Fruit fly (Drosophila melanogaster) whole organism, embryonic: ENCODE measurements around the gene CG33158.

Experiments used
- Aef1 ChIP-seq: fragments of 200-800 bp; sonication (Bioruptor generic); IDR thresholded peaks from 3 replicates; pipeline ENCODE4 v1.3.6; 2022; ENCODE audit warnings: missing biosample characterization, missing genetic modification characterization
- Awh ChIP-seq: fragments of 200-800 bp; sonication (Bioruptor generic); IDR thresholded peaks from 2 replicates; pipeline ENCODE4, ENCODE4 v1.3.6; 2022; ENCODE audit warnings: missing biosample characterization, missing genetic modification characterization
- BtbVII ChIP-seq: fragments of 200-800 bp; sonication (Bioruptor generic); optimal IDR thresholded peaks from 3 replicates; lab custom pipeline; 2017; ENCODE audit warnings: missing biosample characterization, mild to moderate bottlenecking, missing genetic modification characterization
- C15 ChIP-seq: fragments of 200-800 bp; sonication (Bioruptor generic); IDR thresholded peaks from 3 replicates; pipeline ENCODE4 v1.3.6; 2022; ENCODE audit warnings: missing biosample characterization, missing genetic modification characterization
- CG10431 ChIP-seq: fragments of 200-800 bp; sonication (Bioruptor generic); optimal IDR thresholded peaks from 3 replicates; lab custom pipeline; 2018; ENCODE audit warnings: missing biosample characterization, mild to moderate bottlenecking, missing genetic modification characterization
- CG11695 ChIP-seq: fragments of 200-800 bp; sonication (Bioruptor generic); IDR thresholded peaks from 3 replicates; pipeline ENCODE4 v1.3.6; 2022; ENCODE audit warnings: missing biosample characterization, missing genetic modification characterization
- CG11723 ChIP-seq: fragments of 200-800 bp; sonication (Bioruptor generic); optimal IDR thresholded peaks from 2 replicates; lab custom pipeline; 2017; ENCODE audit warnings: missing biosample characterization, mild to moderate bottlenecking, missing genetic modification characterization
- CG12391 ChIP-seq: fragments of 200-800 bp; sonication (Bioruptor generic); optimal IDR thresholded peaks from 3 replicates; lab custom pipeline; 2018; ENCODE audit warnings: missing biosample characterization, mild to moderate bottlenecking, missing genetic modification characterization, moderate library complexity
- CG12942 ChIP-seq: fragments of 200-800 bp; sonication (Bioruptor generic); optimal IDR thresholded peaks from 3 replicates; lab custom pipeline; 2016; ENCODE audit warnings: missing biosample characterization, missing genetic modification characterization
- CG14050 ChIP-seq: fragments of 200-800 bp; sonication (Bioruptor generic); IDR thresholded peaks from 3 replicates; pipeline ENCODE4 v1.3.6; 2022; ENCODE audit warnings: missing biosample characterization, missing genetic modification characterization
- CG16779 ChIP-seq: fragments of 200-800 bp; sonication (Bioruptor generic); IDR thresholded peaks from 2 replicates; pipeline ENCODE4 v1.3.6; 2022; ENCODE audit warnings: missing biosample characterization, missing genetic modification characterization
- CG16813 ChIP-seq: fragments of 200-800 bp; sonication (Bioruptor generic); IDR thresholded peaks from 3 replicates; pipeline ENCODE4 v1.3.6; 2022; ENCODE audit warnings: missing biosample characterization, missing genetic modification characterization; ENCODE audit not compliant: partially characterized antibody
- CG17186 ChIP-seq: fragments of 200-800 bp; sonication (Bioruptor generic); optimal IDR thresholded peaks from 3 replicates; lab custom pipeline; 2017; ENCODE audit warnings: missing biosample characterization, missing genetic modification reagents, missing genetic modification characterization
- CG17328 ChIP-seq: fragments of 200-800 bp; sonication (Bioruptor generic); IDR thresholded peaks from 2 replicates; pipeline ENCODE4 v1.3.6; 2022; ENCODE audit warnings: missing biosample characterization, missing genetic modification characterization
- CG17829 ChIP-seq: fragments of 200-800 bp; optimal IDR thresholded peaks from 2 replicates; lab custom pipeline; 2019; ENCODE audit warnings: missing biosample characterization, mild to moderate bottlenecking, missing genetic modification characterization, moderate library complexity
- CG17912 ChIP-seq: fragments of 200-800 bp; sonication (Bioruptor generic); optimal IDR thresholded peaks from 2 replicates; lab custom pipeline; 2018; ENCODE audit warnings: missing biosample characterization, mild to moderate bottlenecking, missing genetic modification characterization
- CG2712 ChIP-seq: fragments of 200-800 bp; optimal IDR thresholded peaks from 3 replicates; lab custom pipeline; 2019; ENCODE audit warnings: missing biosample characterization, mild to moderate bottlenecking, missing genetic modification characterization, moderate library complexity
- CG32767 ChIP-seq: fragments of 200-800 bp; sonication (Bioruptor generic); IDR thresholded peaks from 2 replicates; pipeline ENCODE4 v1.3.6; 2022; ENCODE audit warnings: missing biosample characterization, missing genetic modification characterization
- CG4424 ChIP-seq: fragments of 200-800 bp; sonication (Bioruptor generic); optimal IDR thresholded peaks from 3 replicates; lab custom pipeline; 2016; ENCODE audit warnings: missing biosample characterization, missing genetic modification characterization
- CG6254 ChIP-seq: fragments of 200-800 bp; sonication (Bioruptor generic); optimal IDR thresholded peaks from 3 replicates; lab custom pipeline; 2017; ENCODE audit warnings: mild to moderate bottlenecking, missing biosample characterization, missing genetic modification reagents, missing genetic modification characterization
- CG7963 ChIP-seq: fragments of 200-800 bp; sonication (Bioruptor generic); IDR thresholded peaks from 3 replicates; pipeline ENCODE4 v1.3.6; 2022; ENCODE audit warnings: missing biosample characterization, missing genetic modification characterization; ENCODE audit not compliant: partially characterized antibody
- CG9727 ChIP-seq: fragments of 200-800 bp; sonication (Bioruptor generic); optimal IDR thresholded peaks from 3 replicates; lab custom pipeline; 2017; ENCODE audit warnings: missing biosample characterization, mild to moderate bottlenecking, missing genetic modification characterization
- D19A ChIP-seq: fragments of 200-800 bp; optimal IDR thresholded peaks from 3 replicates; lab custom pipeline; 2019; ENCODE audit warnings: missing biosample characterization, mild to moderate bottlenecking, missing genetic modification characterization, moderate library complexity
- Dbx ChIP-seq: fragments of 200-800 bp; sonication (Bioruptor generic); IDR thresholded peaks from 3 replicates; pipeline ENCODE4 v1.3.6; 2022; ENCODE audit warnings: missing biosample characterization, missing genetic modification characterization
- E2f1 ChIP-seq: fragments of 200-800 bp; sonication (Bioruptor generic); IDR thresholded peaks from 2 replicates; pipeline ENCODE4 v1.3.6; 2022; ENCODE audit warnings: missing biosample characterization, missing genetic modification characterization
- GATAe ChIP-seq: fragments of 200-800 bp; sonication (Bioruptor generic); conservative IDR thresholded peaks from 2 replicates; pipeline ENCODE4 v1.3.6; 2022; ENCODE audit warnings: missing biosample characterization, missing genetic modification characterization
- MTF-1 ChIP-seq: fragments of 200-800 bp; sonication (Bioruptor generic); optimal IDR thresholded peaks from 2 replicates; lab custom pipeline; 2018; ENCODE audit warnings: missing biosample characterization, mild to moderate bottlenecking, missing genetic modification characterization, borderline replicate concordance
- Nf-YB ChIP-seq: fragments of 200-800 bp; sonication (Bioruptor generic); optimal IDR thresholded peaks from 3 replicates; lab custom pipeline; 2019; ENCODE audit warnings: missing biosample characterization, mild to moderate bottlenecking, missing genetic modification characterization, moderate library complexity
- Side ChIP-seq: fragments of 200-800 bp; sonication (Bioruptor generic); optimal IDR thresholded peaks from 2 replicates; lab custom pipeline; 2016; ENCODE audit warnings: missing biosample characterization, missing genetic modification characterization
- Sox100B ChIP-seq: fragments of 200-800 bp; sonication (Bioruptor generic); optimal IDR thresholded peaks from 3 replicates; lab custom pipeline; 2018; ENCODE audit warnings: missing biosample characterization, mild to moderate bottlenecking, missing genetic modification characterization
- Sox102F ChIP-seq: fragments of 200-800 bp; sonication (Bioruptor generic); optimal IDR thresholded peaks from 2 replicates; lab custom pipeline; 2018; ENCODE audit warnings: missing biosample characterization, mild to moderate bottlenecking, missing genetic modification characterization, moderate library complexity
- YL-1 ChIP-seq: fragments of 200-800 bp; sonication (Bioruptor generic); optimal IDR thresholded peaks from 3 replicates; lab custom pipeline; 2017; ENCODE audit warnings: missing biosample characterization, mild to moderate bottlenecking, missing genetic modification characterization
- abd-A ChIP-seq: fragments of 200-800 bp; sonication (Bioruptor generic); optimal IDR thresholded peaks from 3 replicates; lab custom pipeline; 2019; ENCODE audit warnings: missing biosample characterization, mild to moderate bottlenecking, missing genetic modification characterization, moderate library complexity
- az2 ChIP-seq: fragments of 200-800 bp; sonication (Bioruptor generic); optimal IDR thresholded peaks from 3 replicates; lab custom pipeline; 2016; ENCODE audit warnings: missing biosample characterization, missing genetic modification characterization
- br ChIP-seq: fragments of >200 bp; optimal IDR thresholded peaks from 2 replicates; lab custom pipeline; 2017
- gce ChIP-seq: fragments of 200-800 bp; sonication (Bioruptor generic); IDR thresholded peaks from 3 replicates; pipeline ENCODE4 v1.3.6; 2022; ENCODE audit warnings: missing biosample characterization, missing genetic modification characterization
- gt ChIP-seq: fragments of 200-800 bp; sonication (Bioruptor generic); IDR thresholded peaks from 2 replicates; pipeline ENCODE4 v1.3.6; 2022; ENCODE audit warnings: missing biosample characterization, missing genetic modification characterization
- hb ChIP-seq: fragments of 200-800 bp; sonication (Bioruptor generic); IDR thresholded peaks from 3 replicates; pipeline ENCODE4 v1.3.6; 2022; ENCODE audit warnings: missing biosample characterization, missing genetic modification characterization; ENCODE audit not compliant: partially characterized antibody
- hkb ChIP-seq, 2 experiments: fragments of 200-800 bp in 1 of 2; fragments of >200 bp in 1 of 2; sonication (Bioruptor generic) in 1 of 2; IDR thresholded peaks in 1 of 2; optimal IDR thresholded peaks in 1 of 2; 2 replicates each; pipeline versions ENCODE4 v1.3.6 to Lab custom; 2017 to 2022; ENCODE audit warnings: missing biosample characterization in 1 of 2, missing genetic modification characterization in 1 of 2
- mirr ChIP-seq: fragments of 200-800 bp; sonication (Bioruptor generic); optimal IDR thresholded peaks from 3 replicates; lab custom pipeline; 2018; ENCODE audit warnings: missing biosample characterization, mild to moderate bottlenecking, missing genetic modification characterization
- p53 ChIP-seq: fragments of 200-800 bp; sonication (Bioruptor generic); optimal IDR thresholded peaks from 2 replicates; lab custom pipeline; 2016; ENCODE audit warnings: missing biosample characterization, missing genetic modification characterization
- prd ChIP-seq, 3 experiments: fragments of >200 bp in 2 of 3; fragments of 200-800 bp in 1 of 3; sonication (Bioruptor generic) in 1 of 3; optimal IDR thresholded peaks in 2 of 3; IDR thresholded peaks in 1 of 3; 2 replicates in 2 of 3; 3 replicates in 1 of 3; pipeline versions ENCODE4 v1.3.6 to Lab custom; 2017 to 2022; ENCODE audit warnings: missing biosample characterization in 1 of 3, missing genetic modification characterization in 1 of 3
- pum ChIP-seq: fragments of 200-800 bp; sonication (Bioruptor generic); optimal IDR thresholded peaks from 2 replicates; lab custom pipeline; 2016; ENCODE audit warnings: missing biosample characterization, missing genetic modification characterization
- rib ChIP-seq: fragments of 200-800 bp; sonication (Bioruptor generic); IDR thresholded peaks from 2 replicates; pipeline ENCODE4 v1.3.6; 2022; ENCODE audit warnings: missing biosample characterization, missing genetic modification characterization
- seq ChIP-seq: fragments of 200-800 bp; sonication (Bioruptor generic); IDR thresholded peaks from 2 replicates; pipeline ENCODE4 v1.3.6; 2022; ENCODE audit warnings: missing biosample characterization, missing genetic modification characterization
- slou ChIP-seq: fragments of 200-800 bp; sonication (Bioruptor generic); optimal IDR thresholded peaks from 3 replicates; lab custom pipeline; 2016; ENCODE audit warnings: missing biosample characterization, missing genetic modification characterization
- slp2 ChIP-seq: fragments of 200-800 bp; sonication (Bioruptor generic); optimal IDR thresholded peaks from 2 replicates; lab custom pipeline; 2016; ENCODE audit warnings: missing biosample characterization, missing genetic modification characterization
- sna ChIP-seq: fragments of 200-800 bp; sonication (Bioruptor generic); IDR thresholded peaks from 2 replicates; pipeline ENCODE4 v1.3.6; 2022; ENCODE audit warnings: missing biosample characterization, missing genetic modification characterization; ENCODE audit not compliant: partially characterized antibody
- tio ChIP-seq: fragments of 200-800 bp; sonication (Bioruptor generic); optimal IDR thresholded peaks from 2 replicates; lab custom pipeline; 2017; ENCODE audit warnings: missing biosample characterization, missing genetic modification characterization, inconsistent platforms
- zen ChIP-seq: fragments of 200-800 bp; sonication (Bioruptor generic); optimal IDR thresholded peaks from 3 replicates; lab custom pipeline; 2018; ENCODE audit warnings: missing biosample characterization, mild to moderate bottlenecking, missing genetic modification characterization, moderate library complexity

CG33158 gene

DNA sequence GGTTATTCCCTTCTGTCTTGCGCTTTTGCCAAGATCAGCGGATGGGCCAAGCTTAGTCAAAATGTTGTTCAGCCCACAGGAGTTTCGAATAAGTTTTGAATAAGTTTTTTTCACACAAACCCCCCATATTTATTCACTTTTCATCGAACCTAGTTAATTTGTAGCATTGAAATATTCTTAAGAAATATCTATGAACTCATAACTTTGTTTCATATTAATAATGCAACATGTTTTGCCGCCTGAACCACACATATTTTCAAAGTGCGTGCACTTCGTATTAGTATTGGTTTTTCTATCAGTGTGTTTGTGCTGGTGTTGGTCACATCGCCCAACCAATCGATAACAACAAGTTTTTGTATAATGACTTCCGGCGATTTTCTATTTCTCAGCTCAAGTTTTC, 67.1 kb downstream of the CG33158 start (continued):
- TF ChIP-seq prd (optimal IDR thresholded peaks at IDR 0.05; lab: Kevin White, UChicago) (no peak), prd (GFP tag; IDR thresholded peaks at IDR 0.05; lab: Robert Waterston, UW) (peak; percentile 80), CG10431 (GFP tag; lab: Kevin White, UChicago) (no peak), CG4424 (GFP tag; lab: Kevin White, UChicago) (no peak), slou (GFP tag; lab: Kevin White, UChicago) (no peak), CG17328 (GFP tag; lab: Robert Waterston, UW) (0 out of 2 replicates have a peak, but pooled peaks have one; percentile 7), CG17186 (GFP tag; lab: Kevin White, UChicago) (no peak), CG14050 (GFP tag; lab: Robert Waterston, UW) (0 out of 3 replicates have a peak, but pooled peaks have one; percentile 14), pum (GFP tag; lab: Kevin White, UChicago) (peak; percentile 24), C15 (no peak), Nf-YB (no peak), abd-A (tag; lab: Kevin White, UChicago) (no peak), MTF-1 (GFP tag; lab: Kevin White, UChicago) (no peak), CG9727 (peak; percentile 17), mirr (GFP tag; lab: Kevin White, UChicago) (no peak), CG12391 (tag; lab: Kevin White, UChicago) (no peak), CG11723 (GFP tag; lab: Kevin White, UChicago) (no peak), GATAe (GFP tag; lab: Robert Waterston, UW) (no peak), E2f1 (GFP tag; lab: Robert Waterston, UW) (peak; percentile 58), Aef1 (GFP tag; lab: Robert Waterston, UW) (no peak), CG6254 (GFP tag; lab: Kevin White, UChicago) (no peak), hb (no peak), CG16779 (GFP tag; lab: Robert Waterston, UW) (no peak), CG2712 (tag; lab: Kevin White, UChicago) (peak; percentile 70), Side (GFP tag; lab: Kevin White, UChicago) (no peak), CG17912 (GFP tag; lab: Kevin White, UChicago) (no peak), CG16813 (GFP tag; lab: Robert Waterston, UW) (no peak), Sox100B (GFP tag; lab: Kevin White, UChicago) (peak; percentile 35), Dbx (GFP tag; lab: Robert Waterston, UW) (no peak), seq (GFP tag; lab: Robert Waterston, UW) (no peak), p53 (GFP tag; lab: Kevin White, UChicago) (no peak), slp2 (GFP tag; lab: Kevin White, UChicago) (no peak), CG32767 (GFP tag; lab: Robert Waterston, UW) (no peak), Sox102F (GFP tag; lab: Kevin White, UChicago) (peak; percentile 36), sna (GFP tag; lab: Robert Waterston, UW) (no peak), gt (no peak), zen (tag; lab: Kevin White, UChicago) (no peak), tio (no peak), CG11695 (GFP tag; lab: Robert Waterston, UW) (peak; percentile 69; the same call in 2 of the 3 replicates), YL-1 (GFP tag; lab: Kevin White, UChicago) (no peak), hkb (optimal IDR thresholded peaks at IDR 0.05; lab: Kevin White, UChicago) (no peak), hkb (GFP tag; IDR thresholded peaks at IDR 0.05; lab: Robert Waterston, UW) (0 out of 2 replicates have a peak, but pooled peaks have one; percentile 46), CG17829 (tag; lab: Kevin White, UChicago) (peak; percentile 49), D19A (tag; lab: Kevin White, UChicago) (no peak), rib (no peak), Awh (GFP tag; lab: Robert Waterston, UW) (0 out of 2 replicates have a peak, but pooled peaks have one; percentile 34), gce (GFP tag; lab: Robert Waterston, UW) (peak; percentile 77), br (lab: Kevin White, UChicago) (no peak), CG7963 (no peak), BtbVII (no peak), CG12942 (GFP tag; lab: Kevin White, UChicago) (no peak), az2 (GFP tag; lab: Kevin White, UChicago) (no peak)
